Fruit fly (Drosophila melanogaster) whole organism, embryonic: Measurements from ENCODE around the gene Trf4.

Experiments
- Awh ChIP-seq: fragments of 200-800 bp; sonication (Bioruptor generic); IDR thresholded peaks from 2 replicates; pipeline ENCODE4, ENCODE4 v1.3.6; 2022; ENCODE audit warnings: missing biosample characterization, missing genetic modification characterization
- Bteb2 ChIP-seq: fragments of 200-800 bp; sonication (Bioruptor generic); optimal IDR thresholded peaks from 2 replicates; lab custom pipeline; 2016; ENCODE audit warnings: missing biosample characterization, missing genetic modification characterization
- CG12942 ChIP-seq: fragments of 200-800 bp; sonication (Bioruptor generic); optimal IDR thresholded peaks from 3 replicates; lab custom pipeline; 2016; ENCODE audit warnings: missing biosample characterization, missing genetic modification characterization
- CG5953 ChIP-seq: fragments of 200-800 bp; sonication (Bioruptor generic); IDR thresholded peaks from 2 replicates; pipeline ENCODE4 v1.3.6; 2022; ENCODE audit warnings: missing biosample characterization, missing genetic modification characterization
- dati ChIP-seq: fragments of 200-800 bp; sonication (Bioruptor generic); IDR thresholded peaks from 2 replicates; pipeline ENCODE4 v1.3.6; 2022; ENCODE audit warnings: missing biosample characterization, missing genetic modification characterization
- ems ChIP-seq: fragments of 200-800 bp; sonication (Bioruptor generic); optimal IDR thresholded peaks from 3 replicates; lab custom pipeline; 2016; ENCODE audit warnings: missing biosample characterization, missing genetic modification characterization
- pfk ChIP-seq: fragments of 200-800 bp; sonication (Bioruptor generic); optimal IDR thresholded peaks from 2 replicates; lab custom pipeline; 2018; ENCODE audit warnings: missing biosample characterization, mild to moderate bottlenecking, missing genetic modification characterization, moderate library complexity
- psq ChIP-seq: fragments of 200-800 bp; sonication (Bioruptor generic); optimal IDR thresholded peaks from 2 replicates; lab custom pipeline; 2017; ENCODE audit warnings: missing biosample characterization, missing genetic modification characterization
- sisA ChIP-seq: fragments of 200-800 bp; sonication (Bioruptor generic); IDR thresholded peaks from 2 replicates; pipeline ENCODE4 v1.3.6; 2022; ENCODE audit warnings: missing biosample characterization, missing genetic modification characterization
- tna ChIP-seq: fragments of 200-800 bp; sonication (Bioruptor generic); IDR thresholded peaks from 2 replicates; pipeline ENCODE4 v1.3.6; 2022; ENCODE audit warnings: missing biosample characterization, missing genetic modification characterization; ENCODE audit not compliant: partially characterized antibody
- ttk ChIP-seq: fragments of 200-800 bp; sonication (Bioruptor generic); IDR thresholded peaks from 2 replicates; pipeline ENCODE4 v2.1.2; 2022; ENCODE audit warnings: missing biosample characterization, missing genetic modification characterization
- tup ChIP-seq: fragments of 200-800 bp; sonication (Bioruptor generic); optimal IDR thresholded peaks from 2 replicates; lab custom pipeline; 2016; ENCODE audit warnings: missing biosample characterization, mild to moderate bottlenecking, missing genetic modification characterization, moderate library complexity
- vnd ChIP-seq: fragments of 200-800 bp; sonication (Bioruptor generic); IDR thresholded peaks from 3 replicates; pipeline ENCODE4 v1.3.6; 2022; ENCODE audit warnings: missing biosample characterization, missing genetic modification characterization; ENCODE audit not compliant: partially characterized antibody

DNA sequence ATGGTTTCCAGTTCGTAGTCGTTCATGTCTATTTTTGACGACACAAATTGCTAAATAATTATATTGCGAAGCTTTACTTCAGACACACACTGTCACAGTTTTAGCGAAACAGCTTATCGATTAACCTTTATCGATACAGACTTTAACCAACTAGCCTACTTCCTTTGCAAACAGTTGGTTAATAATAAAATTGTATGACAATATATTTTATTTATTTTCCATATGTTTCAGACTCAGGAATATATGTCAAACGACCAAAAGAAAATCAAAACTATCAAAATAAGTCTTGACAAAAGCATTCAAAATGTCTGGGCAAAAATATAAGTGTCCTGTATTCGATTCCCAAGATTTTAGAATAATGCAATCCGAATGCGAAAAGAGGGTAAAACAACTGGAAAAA is 17.2 kb upstream of the Trf4 start, which contains the start of the genes CG9962 and CG43851:
- TF ChIP-seq ttk (GFP tag; lab: Robert Waterston, UW): no peak
- TF ChIP-seq tup (GFP tag; lab: Kevin White, UChicago): no peak
- TF ChIP-seq sisA (GFP tag; lab: Robert Waterston, UW): no peak
- no peak for TF ChIP-seq tna
- TF ChIP-seq dati: no peak
- TF ChIP-seq pfk (GFP tag; lab: Kevin White, UChicago): no peak
- TF ChIP-seq CG12942 (GFP tag; lab: Kevin White, UChicago): no peak
- no peak for TF ChIP-seq vnd (GFP tag; lab: Robert Waterston, UW)
- no peak for TF ChIP-seq Bteb2
- TF ChIP-seq Awh (GFP tag; lab: Robert Waterston, UW): no peak
- TF ChIP-seq CG5953 (GFP tag; lab: Robert Waterston, UW): no peak
- no peak for TF ChIP-seq psq (GFP tag; lab: Kevin White, UChicago)
- TF ChIP-seq ems (GFP tag; lab: Kevin White, UChicago): no peak
